Fruit fly (Drosophila melanogaster) whole organism, embryonic: Measurements from ENCODE around the gene wdn.
"Not testable (repeated sequence)": the region's sequence is repeated elsewhere in the genome, so short reads cannot be mapped to it uniquely, and the experiment has no call there.

Source experiments
- CG10462 ChIP-seq: fragments of 200-800 bp; sonication (Bioruptor generic); optimal IDR thresholded peaks from 2 replicates; lab custom pipeline; 2016; ENCODE audit warnings: missing biosample characterization, missing genetic modification characterization
- CG3838 ChIP-seq: fragments of 200-800 bp; sonication (Bioruptor generic); optimal IDR thresholded peaks from 3 replicates; lab custom pipeline; 2016; ENCODE audit warnings: missing biosample characterization, missing genetic modification characterization
- CG4617 ChIP-seq: fragments of 200-800 bp; sonication (Bioruptor generic); optimal IDR thresholded peaks from 3 replicates; lab custom pipeline; 2016; ENCODE audit warnings: missing biosample characterization, missing genetic modification characterization, borderline replicate concordance
- Ets65A ChIP-seq: fragments of 200-800 bp; sonication (Bioruptor generic); peaks from one replicate; lab custom pipeline; 2016; ENCODE audit warnings: missing biosample characterization, missing genetic modification characterization
- HLH3B ChIP-seq: fragments of 200-800 bp; sonication (Bioruptor generic); IDR thresholded peaks from 2 replicates; pipeline ENCODE4 v1.3.6; 2022; ENCODE audit warnings: missing biosample characterization, missing genetic modification characterization
- al ChIP-seq: fragments of 200-800 bp; sonication (Bioruptor generic); IDR thresholded peaks from 2 replicates; pipeline ENCODE4 v1.3.6; 2022; ENCODE audit warnings: missing biosample characterization, missing genetic modification characterization
- dan ChIP-seq: fragments of 200-800 bp; sonication (Bioruptor generic); IDR thresholded peaks from 2 replicates; pipeline ENCODE4 v1.3.6; 2022; ENCODE audit warnings: missing biosample characterization, missing genetic modification characterization
- nerfin-2 ChIP-seq: fragments of 200-800 bp; sonication (Bioruptor generic); IDR thresholded peaks from 2 replicates; pipeline ENCODE4 v1.3.6; 2022; ENCODE audit warnings: missing biosample characterization, missing genetic modification characterization; ENCODE audit not compliant: partially characterized antibody
- zen ChIP-seq: fragments of 200-800 bp; sonication (Bioruptor generic); optimal IDR thresholded peaks from 3 replicates; lab custom pipeline; 2018; ENCODE audit warnings: missing biosample characterization, mild to moderate bottlenecking, missing genetic modification characterization, moderate library complexity

The wdn gene

dm6 chr3R:28789317-28789716, 21.8 kb downstream of the wdn start, which contains the start of gene CG34295:
Gene CG34295 (plus strand): TSS chr3R:28789617.
- TF ChIP-seq CG10462 (GFP tag; lab: Kevin White, UChicago): no peak

DNA sequence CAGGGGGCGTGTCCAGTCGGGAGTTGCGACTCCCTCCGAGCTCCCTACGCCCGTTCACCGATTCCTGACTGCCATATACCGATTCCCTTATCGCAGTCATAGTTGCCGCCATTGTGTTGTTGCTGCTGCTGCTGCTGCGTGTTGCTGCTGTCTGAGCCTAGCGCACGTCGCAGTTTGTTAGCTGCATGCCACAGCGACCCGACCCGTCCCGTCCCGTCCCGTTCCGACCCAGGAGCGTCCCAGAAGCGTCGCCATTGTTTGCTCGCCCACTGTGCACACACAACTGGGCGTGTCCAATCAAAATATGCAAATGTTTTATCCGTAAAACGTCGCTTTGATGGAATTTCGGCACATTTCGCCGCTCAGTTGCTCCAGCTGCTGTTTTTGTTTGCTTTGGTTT, 35.4 kb downstream of the wdn start:
- TF ChIP-seq dan (GFP tag; lab: Robert Waterston, UW) (no peak), Ets65A (peak; percentile 80), al (GFP tag; lab: Robert Waterston, UW) (0 out of 2 replicates have a peak, but pooled peaks have one; percentile 20), HLH3B (GFP tag; lab: Robert Waterston, UW) (no peak), nerfin-2 (no peak)
- TF ChIP-seq, all 482 proteins: peak for 2

- not testable (repeated sequence) for TF ChIP-seq CG4617 (GFP tag; lab: Kevin White, UChicago); zen (tag; lab: Kevin White, UChicago); CG3838
These were observed 53.0 kb downstream of the wdn start, which contains the start of gene aqrs for dm6 chr3R:28758134-28758533. Gene aqrs (minus strand): TSS chr3R:28758234.
